Worm (Caenorhabditis elegans) whole organism, L4/young adult: Measurements from ENCODE around the gene cht-2.

Experiments
- W03F9.2 ChIP-seq: fragments of 150-350 bp; optimal IDR thresholded peaks from 2 replicates; lab custom pipeline; 2014; ENCODE audit warnings: missing biosample characterization, missing genetic modification characterization
- dao-5 ChIP-seq: sonication (generic microtip); optimal IDR thresholded peaks from 2 replicates; lab custom pipeline; 2016; ENCODE audit warnings: missing genotype, missing genetic modification characterization, moderate library complexity, missing compliant biosample characterization

DNA sequence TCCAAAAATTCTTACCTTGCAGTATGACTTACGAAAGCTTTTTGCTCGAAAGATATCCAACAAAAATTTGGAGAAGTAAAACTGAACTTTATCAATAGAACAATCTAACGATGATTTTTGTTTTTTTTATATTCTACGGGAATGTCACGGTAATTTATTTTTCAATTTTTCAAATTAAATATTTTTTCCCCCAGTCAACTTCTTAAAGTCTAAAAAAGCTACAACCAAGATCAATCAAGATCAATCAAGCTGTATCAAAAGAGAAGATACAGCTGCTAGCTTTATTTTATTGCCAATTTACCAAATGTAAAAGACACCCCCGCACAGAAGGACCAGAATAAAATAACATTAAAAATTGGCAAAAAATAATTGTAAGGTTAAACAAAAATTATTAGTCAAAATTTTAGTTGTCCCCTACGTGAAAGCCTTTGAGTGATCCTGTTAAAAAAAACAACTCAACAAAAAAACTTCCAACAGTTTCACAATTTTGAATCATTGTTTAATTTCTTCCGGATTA is 45.4 kb upstream of the cht-2 start, which contains the start of the genes M05D6.1 and M05D6.3:
- no peak for TF ChIP-seq dao-5 (tag; lab: Kevin White, UChicago)
- no peak for TF ChIP-seq W03F9.2 (tag; lab: Kevin White, UChicago)
